Fruit fly (Drosophila melanogaster): ENCODE results near the gene Asciz.

Gene Asciz

DNA sequence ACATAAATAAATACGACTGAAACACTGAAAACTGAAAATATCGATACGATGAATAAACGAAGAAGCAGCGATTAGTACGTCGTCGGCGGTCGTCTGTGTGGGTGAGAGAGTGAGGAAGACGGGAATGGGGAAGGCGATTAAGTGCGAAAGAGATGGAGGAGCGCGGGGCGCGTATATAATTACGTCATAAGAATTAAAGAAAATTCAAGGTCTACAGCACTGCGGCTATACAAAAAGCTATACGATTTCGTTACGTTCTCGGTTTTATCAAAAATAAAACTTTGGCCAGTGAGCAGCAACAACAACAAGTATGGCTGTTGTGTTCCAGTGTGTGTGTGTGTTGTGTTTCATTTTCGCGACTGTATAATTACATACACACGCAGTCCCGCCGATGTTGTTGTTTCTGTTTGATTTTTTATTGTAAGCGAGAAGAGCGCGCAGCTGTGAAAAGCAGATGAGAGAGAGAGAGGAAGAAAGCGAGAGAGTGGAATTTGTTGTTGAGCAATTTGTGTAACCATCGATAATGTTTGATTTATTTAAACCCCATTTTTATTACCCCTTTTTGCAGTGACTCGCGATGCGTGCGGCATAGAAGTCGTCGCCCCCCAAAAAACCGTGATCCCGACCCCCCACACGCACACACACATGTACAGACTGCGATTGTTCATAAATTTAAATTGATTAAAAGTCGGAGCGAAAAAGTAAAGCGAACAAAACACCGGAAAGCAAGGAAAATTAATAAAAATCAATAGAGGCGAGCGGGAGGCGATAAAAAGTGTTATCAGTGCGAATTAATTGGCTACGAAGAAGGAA is 16.8 kb downstream of the Asciz start (continued):
- TF ChIP-seq ato (GFP tag; IDR thresholded peaks at IDR 0.05; ENCODE audit: partially characterized antibody) (no peak), CG31224 (GFP tag; IDR thresholded peaks at IDR 0.05) (no peak), Doc2 (GFP tag; IDR thresholded peaks at IDR 0.05) (no peak), dmrt11E (tag; optimal IDR thresholded peaks at IDR 0.05) (no peak), CG8290 (GFP tag; optimal IDR thresholded peaks at IDR 0.05) (no peak), CG8290 (tag; optimal IDR thresholded peaks at IDR 0.05) (no peak), lilli (GFP tag; optimal IDR thresholded peaks at IDR 0.05) (no peak), toy (GFP tag; IDR thresholded peaks at IDR 0.05) (no peak), tap (tag; optimal IDR thresholded peaks at IDR 0.05) (no peak), CG10959 (GFP tag; IDR thresholded peaks at IDR 0.05) (no peak), CG9437 (GFP tag; optimal IDR thresholded peaks at IDR 0.05) (no peak), cwo (GFP tag; optimal IDR thresholded peaks at IDR 0.05) (peak; percentile 46), run (tag; optimal IDR thresholded peaks at IDR 0.05) (no peak), Atf6 (GFP tag; IDR thresholded peaks at IDR 0.05) (peak; percentile 51; the same call in 1 of the 2 replicates), CG10209 (GFP tag; optimal IDR thresholded peaks at IDR 0.05) (no peak), luna (GFP tag; optimal IDR thresholded peaks at IDR 0.05) (no peak), z (GFP tag; IDR thresholded peaks at IDR 0.05) (no peak), CG6813 (GFP tag; optimal IDR thresholded peaks at IDR 0.05) (peak; percentile 18), CG13894 (tag; optimal IDR thresholded peaks at IDR 0.05) (no peak), CG9932 (GFP tag; IDR thresholded peaks at IDR 0.05) (peak; percentile 13; the same call in 1 of the 2 replicates), bbx (GFP tag; IDR thresholded peaks at IDR 0.05; ENCODE audit: partially characterized antibody) (peak; percentile 24; the same call in 1 of the 2 replicates), Hmr (GFP tag; optimal IDR thresholded peaks at IDR 0.05) (no peak), CG10274 (GFP tag; optimal IDR thresholded peaks at IDR 0.05) (no peak), CG2889 (GFP tag; IDR thresholded peaks at IDR 0.05) (no peak), CG7745 (tag; optimal IDR thresholded peaks at IDR 0.05) (no peak), CG17612 (GFP tag; IDR thresholded peaks at IDR 0.05) (no peak), Ptx1 (GFP tag; IDR thresholded peaks at IDR 0.05) (peak; percentile 31; the same call in 1 of the 2 replicates), twi (tag; optimal IDR thresholded peaks at IDR 0.05) (no peak), Dek (tag; optimal IDR thresholded peaks at IDR 0.05) (no peak), CG30403 (GFP tag; optimal IDR thresholded peaks at IDR 0.05) (no peak), fd3F (GFP tag; optimal IDR thresholded peaks at IDR 0.05) (no peak), org-1 (GFP tag; optimal IDR thresholded peaks at IDR 0.05) (no peak), kay (GFP tag; optimal IDR thresholded peaks at IDR 0.05) (peak; percentile 8), gem (tag; optimal IDR thresholded peaks at IDR 0.05) (no peak), CG17385 (GFP tag; optimal IDR thresholded peaks at IDR 0.05) (peak; percentile 82), CG18476 (GFP tag; optimal IDR thresholded peaks at IDR 0.05) (no peak), stc (GFP tag; IDR thresholded peaks at IDR 0.05) (no peak), Myb (GFP tag; optimal IDR thresholded peaks at IDR 0.05) (no peak), Mad (GFP tag; optimal IDR thresholded peaks at IDR 0.05) (no peak), tx (GFP tag; optimal IDR thresholded peaks at IDR 0.05) (no peak), CG11560 (tag; IDR thresholded peaks at IDR 0.05) (no peak), CG12219 (GFP tag; optimal IDR thresholded peaks at IDR 0.05) (no peak), CG33213 (GFP tag; optimal IDR thresholded peaks at IDR 0.05) (no peak), ap (GFP tag; IDR thresholded peaks at IDR 0.05) (no peak), kah (GFP tag; optimal IDR thresholded peaks at IDR 0.05) (no peak), sqz (GFP tag; optimal IDR thresholded peaks at IDR 0.05) (no peak), CG14014 (GFP tag; IDR thresholded peaks at IDR 0.05) (no peak), ems (GFP tag; optimal IDR thresholded peaks at IDR 0.05) (no peak), CG12104 (GFP tag; optimal IDR thresholded peaks at IDR 0.05) (no peak), Meics (GFP tag; optimal IDR thresholded peaks at IDR 0.05) (peak; percentile 76)
